Worm (Caenorhabditis elegans) whole organism, mixed stage, embryonic: Measurements from ENCODE around the gene Y41C4A.6.

Experiments used
- blmp-1 ChIP-seq: fragments of 150-350 bp; optimal IDR thresholded peaks from 2 replicates; lab custom pipeline; 2014; ENCODE audit warnings: missing biosample characterization, missing genetic modification characterization
- ceh-39 ChIP-seq: fragments of 150-350 bp; optimal IDR thresholded peaks from 2 replicates; lab custom pipeline; 2014; ENCODE audit warnings: missing biosample characterization, missing genetic modification characterization
- cnd-1 ChIP-seq: fragments of 200-800 bp; sonication (Bioruptor generic); optimal IDR thresholded peaks from 2 replicates; lab custom pipeline; 2018; ENCODE audit warnings: mild to moderate bottlenecking, missing genetic modification characterization, missing compliant biosample characterization
- elt-3 ChIP-seq: fragments of 150-350 bp; optimal IDR thresholded peaks from 2 replicates; lab custom pipeline; 2014; ENCODE audit warnings: missing biosample characterization, missing genetic modification characterization
- flh-1 ChIP-seq: fragments of 200-800 bp; sonication (Bioruptor generic); optimal IDR thresholded peaks from 2 replicates; lab custom pipeline; 2018; ENCODE audit warnings: mild to moderate bottlenecking, missing genetic modification characterization, moderate library complexity, missing compliant biosample characterization
- mep-1 ChIP-seq: fragments of 150-350 bp; optimal IDR thresholded peaks from 2 replicates; lab custom pipeline; 2017; ENCODE audit warnings: missing biosample characterization, missing genetic modification reagents, missing genetic modification characterization, inconsistent platforms
- nhr-2 ChIP-seq: fragments of 150-350 bp; optimal IDR thresholded peaks from 2 replicates; lab custom pipeline; 2014; ENCODE audit warnings: missing biosample characterization, missing genetic modification characterization
- snpc-4 ChIP-seq: fragments of 150-350 bp; optimal IDR thresholded peaks from 2 replicates; lab custom pipeline; 2014; ENCODE audit warnings: missing biosample characterization, missing genetic modification characterization
- unc-39 ChIP-seq: fragments of 150-350 bp; optimal IDR thresholded peaks from 2 replicates; lab custom pipeline; 2014; ENCODE audit warnings: missing biosample characterization, missing genetic modification characterization
- unc-62 ChIP-seq: fragments of 150-350 bp; optimal IDR thresholded peaks from 2 replicates; lab custom pipeline; 2014; ENCODE audit warnings: missing biosample characterization, missing genetic modification reagents, missing genetic modification characterization
- ztf-11 ChIP-seq: fragments of 150-350 bp; optimal IDR thresholded peaks from 2 replicates; lab custom pipeline; 2014; ENCODE audit warnings: missing biosample characterization, missing genetic modification characterization

ce11 chrIII:11738482-11738881 is 42.1 kb downstream of the Y41C4A.6 start:
- TF ChIP-seq elt-3 (no peak), ztf-11 (tag; lab: Kevin White, UChicago) (no peak), unc-39 (no peak), flh-1 (GFP tag; lab: Kevin White, UChicago) (no peak), cnd-1 (no peak), blmp-1 (tag; lab: Kevin White, UChicago) (no peak), ceh-39 (no peak), nhr-2 (no peak), unc-62 (GFP tag; lab: Kevin White, UChicago) (no peak), snpc-4 (tag; lab: Kevin White, UChicago) (no peak), mep-1 (no peak)
